Worm (Caenorhabditis elegans) whole organism, young adult: Measurements from ENCODE around the gene B0228.8.

Experiments used
- F10E7.11 ChIP-seq: sonication (generic microtip); optimal IDR thresholded peaks from 2 replicates; lab custom pipeline; 2017; ENCODE audit warnings: mild to moderate bottlenecking, missing genetic modification characterization, moderate library complexity, missing compliant biosample characterization
- F52B5.7 ChIP-seq: sonication (generic microtip); optimal IDR thresholded peaks from 2 replicates; lab custom pipeline; 2016; ENCODE audit warnings: mild to moderate bottlenecking, missing genetic modification characterization, missing compliant biosample characterization
- aptf-2 ChIP-seq: fragments of 200-800 bp; sonication (Bioruptor generic); conservative IDR thresholded peaks from 2 replicates; pipeline ENCODE4 v1.3.6; 2022; ENCODE audit warnings: missing genetic modification reagents, missing genetic modification characterization, missing compliant biosample characterization
- bed-1 ChIP-seq: fragments of 200-800 bp; sonication (Bioruptor generic); IDR thresholded peaks from 2 replicates; pipeline ENCODE4 v1.3.6; 2022; ENCODE audit warnings: missing genetic modification reagents, missing genetic modification characterization, missing compliant biosample characterization
- dpl-1 ChIP-seq: fragments of 150-350 bp; optimal IDR thresholded peaks from 2 replicates; lab custom pipeline; 2014; ENCODE audit warnings: missing biosample characterization, missing genetic modification reagents, missing genetic modification characterization
- gei-17 ChIP-seq: fragments of 200-800 bp; sonication (Bioruptor generic); optimal IDR thresholded peaks from 2 replicates; lab custom pipeline; 2018; ENCODE audit warnings: mild to moderate bottlenecking, missing genetic modification characterization, missing compliant biosample characterization
- lag-1 ChIP-seq: fragments of 200-800 bp; sonication (Bioruptor generic); IDR thresholded peaks from 2 replicates; pipeline ENCODE4 v1.3.6; 2022; ENCODE audit warnings: missing genetic modification reagents, missing genetic modification characterization, missing compliant biosample characterization
- pha-4 ChIP-seq: fragments of 150-350 bp; sonication (generic microtip); optimal IDR thresholded peaks from 2 replicates; lab custom pipeline; 2014; ENCODE audit warnings: missing biosample characterization, missing genetic modification reagents, missing genetic modification characterization
- snpc-4 ChIP-seq, 5 experiments: fragments of 150-350 bp in 1 of 5; sonication (generic microtip) in 4 of 5; optimal IDR thresholded peaks; 2 replicates each; lab custom pipeline; 2014 to 2018; ENCODE audit warnings: missing genetic modification characterization in 5 of 5, missing biosample characterization in 3 of 5, antibody characterized with exemption in 2 of 5, mild to moderate bottlenecking in 2 of 5, missing compliant biosample characterization in 2 of 5, missing genotype in 2 of 5, moderate library complexity in 2 of 5, missing genetic modification reagents in 1 of 5
- tlf-1 ChIP-seq: fragments of 200-800 bp; sonication (Bioruptor generic); optimal IDR thresholded peaks from 2 replicates; lab custom pipeline; 2018; ENCODE audit warnings: mild to moderate bottlenecking, missing genetic modification characterization, missing compliant biosample characterization
- unc-130 ChIP-seq: sonication (generic microtip); optimal IDR thresholded peaks from 2 replicates; lab custom pipeline; 2016; ENCODE audit warnings: missing genetic modification reagents, missing genetic modification characterization, missing compliant biosample characterization
- unc-62 ChIP-seq: fragments of 150-350 bp; optimal IDR thresholded peaks from 2 replicates; lab custom pipeline; 2014; ENCODE audit warnings: missing biosample characterization, missing genetic modification reagents, missing genetic modification characterization

DNA sequence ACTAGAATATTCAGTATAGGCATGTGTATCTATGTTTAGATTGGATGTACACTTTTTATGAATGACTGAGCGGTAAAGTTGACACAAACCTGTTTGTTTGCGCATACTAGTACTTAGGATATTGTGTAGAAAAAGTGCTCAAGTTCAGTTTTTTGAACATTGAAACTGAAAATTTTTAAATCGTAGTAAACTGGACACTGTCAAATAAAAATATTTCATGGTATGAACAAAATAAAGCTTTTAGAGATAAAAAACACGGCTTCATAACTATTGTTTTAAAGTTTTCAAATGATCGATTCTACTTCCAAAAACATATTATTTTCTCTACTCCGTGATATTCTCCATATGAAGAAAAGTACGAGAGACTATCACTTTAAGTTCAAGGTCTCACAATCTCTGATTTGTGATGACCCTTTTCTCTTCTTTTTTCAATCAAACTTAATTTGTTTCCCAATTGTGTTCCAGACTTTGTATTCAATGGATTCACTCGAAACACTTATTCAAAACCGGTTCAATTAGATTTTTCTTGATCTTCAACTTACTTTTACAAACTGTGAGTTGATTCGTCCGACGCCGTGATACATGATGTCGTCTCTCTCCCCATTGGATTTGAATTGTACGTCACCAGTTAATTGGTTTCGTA lies 30.2 kb upstream of the B0228.8 start:
- TF ChIP-seq gei-17 (GFP tag; lab: Kevin White, UChicago) = no peak
- no peak for TF ChIP-seq unc-62 (GFP tag; lab: Kevin White, UChicago)
- no peak for TF ChIP-seq dpl-1
- TF ChIP-seq unc-130 (GFP tag; lab: Kevin White, UChicago) = no peak
- no peak for TF ChIP-seq aptf-2 (GFP tag; lab: Robert Waterston, UW)
- TF ChIP-seq lag-1 (GFP tag; lab: Robert Waterston, UW) = no peak
- TF ChIP-seq pha-4 (tag; lab: Kevin White, UChicago) = no peak
- no peak for TF ChIP-seq snpc-4 (GFP tag; optimal IDR thresholded peaks at IDR 0.05; lab: Kevin White, UChicago)
- no peak for TF ChIP-seq snpc-4 (tag; optimal IDR thresholded peaks at IDR 0.05; lab: Kevin White, UChicago)
- TF ChIP-seq bed-1 (GFP tag; lab: Robert Waterston, UW) = no peak
- no peak for TF ChIP-seq tlf-1
- TF ChIP-seq F52B5.7 (tag; lab: Kevin White, UChicago) = no peak
- no peak for TF ChIP-seq F10E7.11
